Worm (Caenorhabditis elegans): ENCODE results near the gene coh-3.

- no peak for TF ChIP-seq mcd-1 (GFP tag; IDR thresholded peaks at IDR 0.05)
- TF ChIP-seq mxl-1 (tag; optimal IDR thresholded peaks at IDR 0.05): no peak
Measured at ce11 chrV:14472229-14472628, 15.0 kb downstream of the coh-3 start, which contains the start of gene clec-227.
